Worm (Caenorhabditis elegans) whole organism, L4/young adult: ENCODE measurements around the gene K03B4.1.

Experiments used
- W03F9.2 ChIP-seq: fragments of 150-350 bp; optimal IDR thresholded peaks from 2 replicates; lab custom pipeline; 2014; ENCODE audit warnings: missing biosample characterization, missing genetic modification characterization
- dao-5 ChIP-seq: sonication (generic microtip); optimal IDR thresholded peaks from 2 replicates; lab custom pipeline; 2016; ENCODE audit warnings: missing genotype, missing genetic modification characterization, moderate library complexity, missing compliant biosample characterization
- him-1 ChIP-seq: sonication (generic microtip); optimal IDR thresholded peaks from 2 replicates; lab custom pipeline; 2016; ENCODE audit warnings: missing genotype, missing genetic modification reagents, missing genetic modification characterization, missing compliant biosample characterization

ce11 chrV:4676092-4676491, 13.0 kb upstream of the K03B4.1 start, which contains the start of gene K03B4.6:
- TF ChIP-seq him-1 (tag; lab: Kevin White, UChicago) (no peak), W03F9.2 (tag; lab: Kevin White, UChicago) (no peak), dao-5 (tag; lab: Kevin White, UChicago) (no peak)
